Worm (Caenorhabditis elegans) whole organism, L3 larva: ENCODE measurements around the gene F59B10.2.
A peak's percentile ranks its signal among the peaks of the same experiment; 100 is the strongest.

Experiments
- R02D3.7 ChIP-seq: fragments of 150-350 bp; optimal IDR thresholded peaks from 2 replicates; lab custom pipeline; 2014; ENCODE audit warnings: missing biosample characterization, missing genetic modification characterization
- aly-2 ChIP-seq: fragments of 150-350 bp; optimal IDR thresholded peaks from 2 replicates; lab custom pipeline; 2014; ENCODE audit warnings: missing biosample characterization, missing genetic modification characterization
- ama-1 ChIP-seq: fragments of 150-350 bp; optimal IDR thresholded peaks from 2 replicates; lab custom pipeline; 2018
- ceh-28 ChIP-seq: fragments of 150-350 bp; optimal IDR thresholded peaks from 2 replicates; lab custom pipeline; 2014; ENCODE audit warnings: missing biosample characterization, missing genetic modification reagents, missing genetic modification characterization
- ceh-82 ChIP-seq: fragments of 150-350 bp; optimal IDR thresholded peaks from 2 replicates; lab custom pipeline; 2014; ENCODE audit warnings: missing biosample characterization, missing genetic modification characterization
- egl-5 ChIP-seq: fragments of 150-350 bp; optimal IDR thresholded peaks from 2 replicates; lab custom pipeline; 2017; ENCODE audit warnings: missing biosample characterization, missing genetic modification reagents, missing genetic modification characterization, inconsistent platforms
- elt-2 ChIP-seq: sonication (generic microtip); optimal IDR thresholded peaks from 2 replicates; lab custom pipeline; 2016; ENCODE audit warnings: missing genetic modification reagents, mild to moderate bottlenecking, missing genetic modification characterization, missing compliant biosample characterization
- elt-3 ChIP-seq, 3 experiments: fragments of 150-350 bp in 1 of 3; sonication (generic microtip) in 2 of 3; optimal IDR thresholded peaks; 2 replicates in 2 of 3; 4 replicates in 1 of 3; lab custom pipeline; 2014 to 2017; ENCODE audit warnings: missing biosample characterization in 3 of 3, missing genetic modification characterization in 3 of 3
- eor-1 ChIP-seq, 2 experiments: fragments of 150-350 bp; optimal IDR thresholded peaks; 2 replicates each; lab custom pipeline; 2014 to 2018; ENCODE audit warnings: missing biosample characterization in 2 of 2, missing genetic modification characterization in 2 of 2
- fos-1 ChIP-seq: fragments of 150-350 bp; optimal IDR thresholded peaks from 2 replicates; lab custom pipeline; 2014; ENCODE audit warnings: missing biosample characterization, missing genetic modification characterization
- jun-1 ChIP-seq: fragments of 150-350 bp; optimal IDR thresholded peaks from 2 replicates; lab custom pipeline; 2014; ENCODE audit warnings: missing biosample characterization, missing genetic modification reagents, missing genetic modification characterization
- lin-15B ChIP-seq: fragments of 150-350 bp; optimal IDR thresholded peaks from 2 replicates; lab custom pipeline; 2014; ENCODE audit warnings: missing biosample characterization, missing genetic modification characterization
- lsy-12 ChIP-seq: sonication (generic microtip); optimal IDR thresholded peaks from 2 replicates; lab custom pipeline; 2016; ENCODE audit warnings: mild to moderate bottlenecking, missing genetic modification characterization, missing compliant biosample characterization
- mdl-1 ChIP-seq: fragments of 150-350 bp; optimal IDR thresholded peaks from 2 replicates; lab custom pipeline; 2014; ENCODE audit warnings: missing biosample characterization, missing genetic modification characterization
- nfya-1 ChIP-seq: sonication (generic microtip); optimal IDR thresholded peaks from 2 replicates; lab custom pipeline; 2017; ENCODE audit warnings: missing genetic modification characterization, mild to moderate bottlenecking, missing compliant biosample characterization, antibody characterized with exemption, moderate library complexity; ENCODE audit not compliant: insufficient read depth
- nhr-11 ChIP-seq: fragments of 150-350 bp; optimal IDR thresholded peaks from 2 replicates; lab custom pipeline; 2014; ENCODE audit warnings: missing biosample characterization, missing genetic modification characterization
- nhr-23 ChIP-seq: fragments of 150-350 bp; optimal IDR thresholded peaks from 2 replicates; lab custom pipeline; 2014; ENCODE audit warnings: missing biosample characterization, missing genetic modification reagents, missing genetic modification characterization
- nhr-25 ChIP-seq: sonication (generic microtip); optimal IDR thresholded peaks from 2 replicates; lab custom pipeline; 2017; ENCODE audit warnings: missing biosample characterization, missing genetic modification characterization
- nhr-28 ChIP-seq: fragments of 150-350 bp; optimal IDR thresholded peaks from 2 replicates; lab custom pipeline; 2014; ENCODE audit warnings: missing biosample characterization, missing genetic modification characterization
- nhr-43 ChIP-seq: sonication (generic microtip); optimal IDR thresholded peaks from 2 replicates; lab custom pipeline; 2016; ENCODE audit warnings: mild to moderate bottlenecking, missing genetic modification characterization, missing compliant biosample characterization; ENCODE audit not compliant: poor library complexity, severe bottlenecking
- nhr-67 ChIP-seq: fragments of 150-350 bp; optimal IDR thresholded peaks from 2 replicates; lab custom pipeline; 2014; ENCODE audit warnings: missing biosample characterization, missing genetic modification characterization
- nhr-76 ChIP-seq: fragments of 150-350 bp; sonication (generic microtip); optimal IDR thresholded peaks from 5 replicates; lab custom pipeline; 2014; ENCODE audit warnings: missing biosample characterization, missing genetic modification characterization
- nhr-77 ChIP-seq: fragments of 150-350 bp; optimal IDR thresholded peaks from 2 replicates; lab custom pipeline; 2014; ENCODE audit warnings: missing biosample characterization, missing genetic modification characterization
- pqm-1 ChIP-seq: fragments of 150-350 bp; optimal IDR thresholded peaks from 2 replicates; lab custom pipeline; 2017; ENCODE audit warnings: missing biosample characterization, missing genetic modification characterization, inconsistent platforms
- sea-2 ChIP-seq: fragments of 150-350 bp; sonication (generic microtip); optimal IDR thresholded peaks from 4 replicates; lab custom pipeline; 2014; ENCODE audit warnings: missing biosample characterization, missing genetic modification reagents, missing genetic modification characterization
- tbx-2 ChIP-seq: sonication (generic microtip); optimal IDR thresholded peaks from 2 replicates; lab custom pipeline; 2016; ENCODE audit warnings: mild to moderate bottlenecking, missing genetic modification characterization, missing compliant biosample characterization
- unc-39 ChIP-seq: sonication (generic microtip); optimal IDR thresholded peaks from 4 replicates; lab custom pipeline; 2017; ENCODE audit warnings: missing biosample characterization, missing genetic modification characterization
- unc-62 ChIP-seq: fragments of 150-350 bp; sonication (generic microtip); optimal IDR thresholded peaks from 4 replicates; lab custom pipeline; 2014; ENCODE audit warnings: missing biosample characterization, missing genetic modification reagents, missing genetic modification characterization
- zag-1 ChIP-seq: fragments of 150-350 bp; optimal IDR thresholded peaks from 2 replicates; lab custom pipeline; 2014; ENCODE audit warnings: missing biosample characterization, missing genetic modification characterization
- ztf-11 ChIP-seq: fragments of 150-350 bp; optimal IDR thresholded peaks from 2 replicates; lab custom pipeline; 2014; ENCODE audit warnings: missing biosample characterization, missing genetic modification characterization
- ztf-4 ChIP-seq: fragments of 150-350 bp; optimal IDR thresholded peaks from 2 replicates; lab custom pipeline; 2014; ENCODE audit warnings: missing biosample characterization, missing genetic modification characterization

Gene F59B10.2

DNA sequence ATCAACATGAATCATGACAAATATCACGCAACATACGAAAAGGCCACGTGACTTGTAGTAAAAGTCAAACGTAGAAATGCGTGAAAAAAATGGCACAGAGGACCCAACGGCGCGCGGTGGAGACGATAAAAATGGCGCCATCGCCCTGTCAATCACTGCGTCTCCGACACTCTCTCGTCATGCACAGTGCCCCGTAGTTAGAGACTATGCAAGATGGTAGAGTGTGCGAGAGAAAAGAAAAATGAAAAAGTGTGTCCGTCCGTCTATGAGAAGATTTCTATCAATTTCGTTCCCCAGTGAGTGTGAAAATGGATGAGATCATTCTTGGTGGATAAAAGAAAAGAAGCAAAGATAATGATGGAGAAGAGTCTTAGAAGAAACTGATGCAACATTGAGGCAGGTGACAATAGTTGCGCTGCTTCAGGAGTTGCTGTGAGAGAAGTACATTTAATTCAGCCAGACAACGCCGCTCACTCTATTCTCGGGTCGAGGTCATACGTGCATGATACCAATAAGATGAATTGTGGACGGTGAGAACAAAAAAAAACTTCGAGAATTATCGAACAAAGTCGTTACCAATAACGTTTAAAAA, 45.9 kb upstream of the F59B10.2 start (continued):
- TF ChIP-seq jun-1 (tag; lab: Kevin White, UChicago) (no peak), nhr-67 (no peak), elt-2 (tag; lab: Kevin White, UChicago) (peak; percentile 68), tbx-2 (tag; lab: Kevin White, UChicago) (peak; percentile 19), eor-1 (tag; optimal IDR thresholded peaks at IDR 0.05; lab: Kevin White, UChicago) (no peak), lsy-12 (tag; lab: Kevin White, UChicago) (no peak), R02D3.7 (tag; lab: Kevin White, UChicago) (peak; percentile 17), nhr-76 (tag; lab: Kevin White, UChicago) (no peak), elt-3 (tag; optimal IDR thresholded peaks at IDR 0.05; lab: Kevin White, UChicago) (peak in 1 of 3 experiments; percentile 47), unc-62 (GFP tag; lab: Kevin White, UChicago) (peak; percentile 71), nfya-1 (tag; lab: Kevin White, UChicago) (peak; percentile 23), egl-5 (no peak), lin-15B (tag; lab: Kevin White, UChicago) (peak; percentile 25), ceh-28 (no peak), ztf-11 (no peak), aly-2 (no peak), nhr-28 (tag; lab: Kevin White, UChicago) (no peak), fos-1 (tag; lab: Kevin White, UChicago) (peak; percentile 34), zag-1 (tag; lab: Kevin White, UChicago) (no peak)

- TF ChIP-seq egl-5 (peak; percentile 22), unc-39 (no peak)
These were observed 45.3 kb upstream of the F59B10.2 start, which contains the start of gene mnk-1 for ce11 chrII:10554972-10555371. TSS of gene mnk-1 (minus strand) at chrII:10555044.

- TF ChIP-seq ceh-82 (tag; lab: Kevin White, UChicago) (no peak), nhr-23 (tag; lab: Kevin White, UChicago) (no peak), nhr-43 (tag; lab: Kevin White, UChicago) (no peak), unc-62 (GFP tag; lab: Kevin White, UChicago) (no peak), nhr-11 (tag; lab: Kevin White, UChicago) (no peak), egl-5 (no peak), nfya-1 (tag; lab: Kevin White, UChicago) (no peak), nhr-25 (tag; lab: Kevin White, UChicago) (peak; percentile 18), sea-2 (GFP tag; lab: Kevin White, UChicago) (no peak), nhr-77 (tag; lab: Kevin White, UChicago) (no peak), fos-1 (tag; lab: Kevin White, UChicago) (no peak), ama-1 (lab: Kevin White, UChicago) (peak; percentile 73)
These were observed 44.4 kb upstream of the F59B10.2 start for ce11 chrII:10554046-10554399.

- peak; percentile 54 for TF ChIP-seq lsy-12 (tag; lab: Kevin White, UChicago)
- TF ChIP-seq mdl-1, result no peak
- TF ChIP-seq pqm-1 (tag; lab: Kevin White, UChicago), result no peak
- TF ChIP-seq eor-1 (tag; optimal IDR thresholded peaks at IDR 0.05; lab: Kevin White, UChicago), result no peak
- TF ChIP-seq sea-2 (GFP tag; lab: Kevin White, UChicago), result no peak
- TF ChIP-seq ama-1 (lab: Kevin White, UChicago), result peak; percentile 90
- TF ChIP-seq nfya-1 (tag; lab: Kevin White, UChicago), result peak; percentile 13
- TF ChIP-seq nhr-23 (tag; lab: Kevin White, UChicago), result no peak
- TF ChIP-seq nhr-67, result no peak
- no peak for TF ChIP-seq lin-15B (tag; lab: Kevin White, UChicago)
- TF ChIP-seq ztf-4 (tag; lab: Kevin White, UChicago), result no peak
These were observed 43.9 kb upstream of the F59B10.2 start for ce11 chrII:10553377-10554045.
